Fruit fly (Drosophila melanogaster) whole organism, embryonic: ENCODE data around the gene 7B2.

Experiments
- Abd-B ChIP-seq: fragments of 200-800 bp; sonication (Bioruptor generic); optimal IDR thresholded peaks from 2 replicates; lab custom pipeline; 2018; ENCODE audit warnings: missing biosample characterization, mild to moderate bottlenecking, missing genetic modification characterization, moderate library complexity
- Awh ChIP-seq: fragments of 200-800 bp; sonication (Bioruptor generic); IDR thresholded peaks from 2 replicates; pipeline ENCODE4, ENCODE4 v1.3.6; 2022; ENCODE audit warnings: missing biosample characterization, missing genetic modification characterization
- BtbVII ChIP-seq: fragments of 200-800 bp; sonication (Bioruptor generic); optimal IDR thresholded peaks from 3 replicates; lab custom pipeline; 2017; ENCODE audit warnings: missing biosample characterization, mild to moderate bottlenecking, missing genetic modification characterization
- CG10267 ChIP-seq: fragments of 200-800 bp; sonication (Bioruptor generic); optimal IDR thresholded peaks from 2 replicates; lab custom pipeline; 2018; ENCODE audit warnings: missing biosample characterization, mild to moderate bottlenecking, missing genetic modification characterization, moderate library complexity
- CG11723 ChIP-seq: fragments of 200-800 bp; sonication (Bioruptor generic); optimal IDR thresholded peaks from 2 replicates; lab custom pipeline; 2017; ENCODE audit warnings: missing biosample characterization, mild to moderate bottlenecking, missing genetic modification characterization
- CG12104 ChIP-seq: fragments of 200-800 bp; sonication (Bioruptor generic); optimal IDR thresholded peaks from 3 replicates; lab custom pipeline; 2016; ENCODE audit warnings: missing biosample characterization, missing genetic modification characterization
- CG12219 ChIP-seq: fragments of 200-800 bp; sonication (Bioruptor generic); optimal IDR thresholded peaks from 3 replicates; lab custom pipeline; 2018; ENCODE audit warnings: missing biosample characterization, mild to moderate bottlenecking, missing genetic modification characterization
- CG15514 ChIP-seq: fragments of 200-800 bp; sonication (Bioruptor generic); optimal IDR thresholded peaks from 3 replicates; lab custom pipeline; 2017; ENCODE audit warnings: missing biosample characterization, missing genetic modification characterization, mild to moderate bottlenecking, moderate library complexity, missing genetic modification reagents
- CG15696 ChIP-seq: fragments of 200-800 bp; sonication (Bioruptor generic); optimal IDR thresholded peaks from 2 replicates; lab custom pipeline; 2019; ENCODE audit warnings: missing biosample characterization, mild to moderate bottlenecking, missing genetic modification characterization, moderate library complexity
- CG16813 ChIP-seq: fragments of 200-800 bp; sonication (Bioruptor generic); IDR thresholded peaks from 3 replicates; pipeline ENCODE4 v1.3.6; 2022; ENCODE audit warnings: missing biosample characterization, missing genetic modification characterization; ENCODE audit not compliant: partially characterized antibody
- CG17612 ChIP-seq: fragments of 200-800 bp; sonication (Bioruptor generic); IDR thresholded peaks from 2 replicates; pipeline ENCODE4 v1.3.6; 2022; ENCODE audit warnings: missing biosample characterization, missing genetic modification characterization
- CG17829 ChIP-seq: fragments of 200-800 bp; optimal IDR thresholded peaks from 2 replicates; lab custom pipeline; 2019; ENCODE audit warnings: missing biosample characterization, mild to moderate bottlenecking, missing genetic modification characterization, moderate library complexity
- CG2116 ChIP-seq: fragments of 200-800 bp; sonication (Bioruptor generic); optimal IDR thresholded peaks from 3 replicates; lab custom pipeline; 2018; ENCODE audit warnings: missing biosample characterization, mild to moderate bottlenecking, missing genetic modification characterization
- CG33557 ChIP-seq: fragments of 200-800 bp; sonication (Bioruptor generic); optimal IDR thresholded peaks from 2 replicates; lab custom pipeline; 2019; ENCODE audit warnings: missing biosample characterization, mild to moderate bottlenecking, missing genetic modification characterization, moderate library complexity
- CG3726 ChIP-seq: fragments of 200-800 bp; sonication (Bioruptor generic); IDR thresholded peaks from 3 replicates; pipeline ENCODE4, ENCODE4 v1.3.6; 2022; ENCODE audit warnings: missing biosample characterization, missing genetic modification characterization
- CG9727 ChIP-seq: fragments of 200-800 bp; sonication (Bioruptor generic); optimal IDR thresholded peaks from 3 replicates; lab custom pipeline; 2017; ENCODE audit warnings: missing biosample characterization, mild to moderate bottlenecking, missing genetic modification characterization
- CHES-1-like ChIP-seq: fragments of 200-800 bp; sonication (Bioruptor generic); optimal IDR thresholded peaks from 2 replicates; lab custom pipeline; 2016; ENCODE audit warnings: missing biosample characterization, missing genetic modification characterization
- CoRest ChIP-seq: fragments of 200-800 bp; sonication (Bioruptor generic); optimal IDR thresholded peaks from 3 replicates; lab custom pipeline; 2018; ENCODE audit warnings: missing biosample characterization, mild to moderate bottlenecking, missing genetic modification characterization, moderate library complexity
- Dip2 ChIP-seq: fragments of 200-800 bp; sonication (Bioruptor generic); IDR thresholded peaks from 2 replicates; pipeline ENCODE4 v1.3.6; 2022; ENCODE audit warnings: missing biosample characterization, missing genetic modification characterization
- Dll ChIP-seq: fragments of 200-800 bp; sonication (Bioruptor generic); IDR thresholded peaks from 4 replicates; pipeline ENCODE4 v1.3.6; 2022; ENCODE audit warnings: missing biosample characterization, missing genetic modification characterization; ENCODE audit not compliant: partially characterized antibody
- GATAe ChIP-seq: fragments of 200-800 bp; sonication (Bioruptor generic); conservative IDR thresholded peaks from 2 replicates; pipeline ENCODE4 v1.3.6; 2022; ENCODE audit warnings: missing biosample characterization, missing genetic modification characterization
- HLH4C ChIP-seq: fragments of 200-800 bp; sonication (Bioruptor generic); IDR thresholded peaks from 3 replicates; pipeline ENCODE4 v1.3.6; 2022; ENCODE audit warnings: missing biosample characterization, missing genetic modification characterization; ENCODE audit not compliant: partially characterized antibody
- Lhr ChIP-seq: fragments of 200-800 bp; sonication (Bioruptor generic); optimal IDR thresholded peaks from 3 replicates; lab custom pipeline; 2017; ENCODE audit warnings: mild to moderate bottlenecking, missing biosample characterization, missing genetic modification reagents, missing genetic modification characterization
- MBD-R2 ChIP-seq: fragments of 200-800 bp; sonication (Bioruptor generic); IDR thresholded peaks from 2 replicates; pipeline ENCODE4 v1.3.6; 2022; ENCODE audit warnings: missing biosample characterization, missing genetic modification characterization
- Max ChIP-seq: fragments of 200-800 bp; sonication (Bioruptor generic); optimal IDR thresholded peaks from 2 replicates; lab custom pipeline; 2016; ENCODE audit warnings: missing biosample characterization, mild to moderate bottlenecking, missing genetic modification characterization
- Med ChIP-seq: fragments of 200-800 bp; sonication (Bioruptor generic); peaks from one replicate; lab custom pipeline; 2016; ENCODE audit warnings: missing biosample characterization, missing genetic modification characterization, mild to moderate bottlenecking, inconsistent platforms, moderate library complexity
- Opbp ChIP-seq: fragments of 200-800 bp; sonication (Bioruptor generic); IDR thresholded peaks from 3 replicates; pipeline ENCODE4 v1.3.6; 2022; ENCODE audit warnings: missing biosample characterization, missing genetic modification characterization; ENCODE audit not compliant: partially characterized antibody
- Scr ChIP-seq: fragments of 200-800 bp; sonication (Bioruptor generic); IDR thresholded peaks from 2 replicates; pipeline ENCODE4 v1.3.6; 2022; ENCODE audit warnings: missing biosample characterization, missing genetic modification characterization; ENCODE audit not compliant: partially characterized antibody
- YL-1 ChIP-seq: fragments of 200-800 bp; sonication (Bioruptor generic); optimal IDR thresholded peaks from 3 replicates; lab custom pipeline; 2017; ENCODE audit warnings: missing biosample characterization, mild to moderate bottlenecking, missing genetic modification characterization
- amos ChIP-seq: fragments of 200-800 bp; sonication (Bioruptor generic); IDR thresholded peaks from 2 replicates; pipeline ENCODE4 v1.3.6; 2022; ENCODE audit warnings: missing biosample characterization, missing genetic modification characterization; ENCODE audit not compliant: partially characterized antibody
- az2 ChIP-seq: fragments of 200-800 bp; sonication (Bioruptor generic); optimal IDR thresholded peaks from 3 replicates; lab custom pipeline; 2016; ENCODE audit warnings: missing biosample characterization, missing genetic modification characterization
- dmrt99B ChIP-seq: fragments of 200-800 bp; sonication (Bioruptor generic); optimal IDR thresholded peaks from 2 replicates; lab custom pipeline; 2018; ENCODE audit warnings: missing biosample characterization, mild to moderate bottlenecking, missing genetic modification characterization, moderate library complexity
- exex ChIP-seq: fragments of 200-800 bp; sonication (Bioruptor generic); optimal IDR thresholded peaks from 4 replicates; lab custom pipeline; 2018; ENCODE audit warnings: missing biosample characterization, mild to moderate bottlenecking, missing genetic modification characterization, moderate library complexity
- gfzf ChIP-seq: fragments of 200-800 bp; sonication (Bioruptor generic); optimal IDR thresholded peaks from 2 replicates; lab custom pipeline; 2016; ENCODE audit warnings: missing biosample characterization, mild to moderate bottlenecking, missing genetic modification characterization, moderate library complexity
- hbn ChIP-seq: fragments of 200-800 bp; sonication (Bioruptor generic); IDR thresholded peaks from 2 replicates; pipeline ENCODE4 v1.3.6; 2022; ENCODE audit warnings: missing biosample characterization, missing genetic modification characterization; ENCODE audit not compliant: partially characterized antibody
- hth ChIP-seq: fragments of >200 bp; optimal IDR thresholded peaks from 2 replicates; lab custom pipeline; 2017; ENCODE audit warnings: inconsistent platforms
- lilli ChIP-seq: fragments of 200-800 bp; sonication (Bioruptor generic); optimal IDR thresholded peaks from 3 replicates; lab custom pipeline; 2016; ENCODE audit warnings: missing biosample characterization, missing genetic modification characterization
- lmd ChIP-seq: fragments of 200-800 bp; sonication (Bioruptor generic); IDR thresholded peaks from 2 replicates; pipeline ENCODE4 v1.3.6; 2022; ENCODE audit warnings: missing biosample characterization, missing genetic modification characterization
- lov ChIP-seq, 2 experiments: fragments of 200-800 bp in 1 of 2; fragments of >200 bp in 1 of 2; sonication (Bioruptor generic) in 1 of 2; IDR thresholded peaks in 1 of 2; optimal IDR thresholded peaks in 1 of 2; 2 replicates in 1 of 2; 3 replicates in 1 of 2; pipeline versions ENCODE4 v1.3.6 to Lab custom; 2017 to 2022; ENCODE audit warnings: missing biosample characterization in 1 of 2, missing genetic modification characterization in 1 of 2
- oc ChIP-seq: fragments of 200-800 bp; sonication (Bioruptor generic); optimal IDR thresholded peaks from 2 replicates; lab custom pipeline; 2018; ENCODE audit warnings: missing biosample characterization, mild to moderate bottlenecking, missing genetic modification characterization, moderate library complexity
- phol ChIP-seq: fragments of 200-800 bp; sonication (Bioruptor generic); optimal IDR thresholded peaks from 3 replicates; lab custom pipeline; 2018; ENCODE audit warnings: missing biosample characterization, mild to moderate bottlenecking, missing genetic modification characterization, moderate library complexity
- pzg ChIP-seq: fragments of 200-800 bp; sonication (Bioruptor generic); optimal IDR thresholded peaks from 3 replicates; lab custom pipeline; 2018; ENCODE audit warnings: missing biosample characterization, mild to moderate bottlenecking, missing genetic modification characterization, moderate library complexity
- scrt ChIP-seq: fragments of 200-800 bp; sonication (Bioruptor generic); optimal IDR thresholded peaks from 2 replicates; lab custom pipeline; 2018; ENCODE audit warnings: missing biosample characterization, mild to moderate bottlenecking, missing genetic modification characterization, moderate library complexity
- sna ChIP-seq: fragments of 200-800 bp; sonication (Bioruptor generic); IDR thresholded peaks from 2 replicates; pipeline ENCODE4 v1.3.6; 2022; ENCODE audit warnings: missing biosample characterization, missing genetic modification characterization; ENCODE audit not compliant: partially characterized antibody
- sqz ChIP-seq: fragments of 200-800 bp; sonication (Bioruptor generic); optimal IDR thresholded peaks from 3 replicates; lab custom pipeline; 2018; ENCODE audit warnings: missing biosample characterization, mild to moderate bottlenecking, missing genetic modification characterization
- stwl ChIP-seq: fragments of 200-800 bp; sonication (Bioruptor generic); optimal IDR thresholded peaks from 3 replicates; lab custom pipeline; 2018; ENCODE audit warnings: missing biosample characterization, mild to moderate bottlenecking, missing genetic modification characterization, moderate library complexity
- trem ChIP-seq: fragments of 200-800 bp; optimal IDR thresholded peaks from 3 replicates; lab custom pipeline; 2019; ENCODE audit warnings: missing biosample characterization, mild to moderate bottlenecking, missing genetic modification characterization, moderate library complexity
- wdn ChIP-seq: fragments of 200-800 bp; sonication (Bioruptor generic); IDR thresholded peaks from 2 replicates; pipeline ENCODE4 v1.3.6; 2022; ENCODE audit warnings: missing biosample characterization, missing genetic modification characterization
- yki ChIP-seq: fragments of >200 bp; optimal IDR thresholded peaks from 3 replicates; lab custom pipeline; 2018

7B2 gene

dm6 chr3R:5374720-5375119 lies 1.9 kb upstream of the 7B2 start, which contains the start of the genes hd and CG14667 (continued):
- TF ChIP-seq CG3726 (GFP tag; lab: Robert Waterston, UW) (no peak), Med (peak; percentile 75), GATAe (GFP tag; lab: Robert Waterston, UW) (no peak), Lhr (GFP tag; lab: Kevin White, UChicago) (peak; percentile 5), CG17612 (GFP tag; lab: Robert Waterston, UW) (no peak), Scr (GFP tag; lab: Robert Waterston, UW) (peak; percentile 58), CG12219 (GFP tag; lab: Kevin White, UChicago) (no peak), stwl (peak; percentile 58), lmd (no peak), CG33557 (peak; percentile 9), Dll (GFP tag; lab: Robert Waterston, UW) (peak; percentile 71), BtbVII (no peak), Dip2 (GFP tag; lab: Robert Waterston, UW) (no peak), wdn (GFP tag; lab: Robert Waterston, UW) (no peak), phol (tag; lab: Kevin White, UChicago) (peak; percentile 21), CG16813 (GFP tag; lab: Robert Waterston, UW) (peak; percentile 64), MBD-R2 (GFP tag; lab: Robert Waterston, UW) (peak; percentile 53), hbn (GFP tag; lab: Robert Waterston, UW) (peak; percentile 47; the same call in 1 of the 2 replicates), lilli (GFP tag; lab: Kevin White, UChicago) (peak; percentile 5), yki (lab: Kevin White, UChicago) (no peak), amos (GFP tag; lab: Robert Waterston, UW) (peak; percentile 57), CoRest (tag; lab: Kevin White, UChicago) (peak; percentile 28), trem (tag; lab: Kevin White, UChicago) (peak; percentile 64), CG9727 (GFP tag; lab: Kevin White, UChicago) (peak; percentile 18), CG17829 (tag; lab: Kevin White, UChicago) (peak; percentile 36), CG15514 (GFP tag; lab: Kevin White, UChicago) (peak; percentile 66), oc (tag; lab: Kevin White, UChicago) (no peak), pzg (peak; percentile 47), scrt (GFP tag; lab: Kevin White, UChicago) (no peak), sna (peak; percentile 66; the same call in 1 of the 2 replicates), lov (optimal IDR thresholded peaks at IDR 0.05; lab: Kevin White, UChicago) (no peak), lov (GFP tag; IDR thresholded peaks at IDR 0.05; lab: Robert Waterston, UW) (no peak), exex (tag; lab: Kevin White, UChicago) (peak; percentile 30), sqz (no peak), CG10267 (tag; lab: Kevin White, UChicago) (peak; percentile 41), CG12104 (GFP tag; lab: Kevin White, UChicago) (no peak), Max (peak; percentile 29), az2 (GFP tag; lab: Kevin White, UChicago) (no peak), CG2116 (GFP tag; lab: Kevin White, UChicago) (peak; percentile 80), dmrt99B (tag; lab: Kevin White, UChicago) (no peak), CHES-1-like (GFP tag; lab: Kevin White, UChicago) (peak; percentile 10), Opbp (0 out of 3 replicates have a peak, but pooled peaks have one; percentile 4), HLH4C (GFP tag; lab: Robert Waterston, UW) (peak; percentile 60), hth (lab: Kevin White, UChicago) (no peak), gfzf (GFP tag; lab: Kevin White, UChicago) (peak; percentile 68), CG15696 (no peak), CG11723 (GFP tag; lab: Kevin White, UChicago) (no peak), Awh (GFP tag; lab: Robert Waterston, UW) (0 out of 2 replicates have a peak, but pooled peaks have one; percentile 7), Abd-B (peak; percentile 35), YL-1 (GFP tag; lab: Kevin White, UChicago) (peak; percentile 71)
